1 fruit fly cellular context compared by ENCODE assay signal in genomic region chr3R:22133337-22134014, dm6.
TF ChIP-seq lines count a peak whose summit lies in the region.

SKIP (plus strand) TSS chr3R:22133830.

TF ChIP-seq in whole organism, embryonic, 481 proteins besides CTCF, POLR2A, EP300 and RAD21 (continued from another document and continues in another):
- TF ChIP-seq CG8388 (GFP tag; optimal IDR thresholded peaks at IDR 0.05; lab: Kevin White, UChicago) (peak; percentile 11), Opbp (GFP tag; IDR thresholded peaks at IDR 0.05; lab: Robert Waterston, UW; ENCODE audit: partially characterized antibody) (peak; percentile 65; the same call in 2 of the 3 replicates), CG11504 (tag; optimal IDR thresholded peaks at IDR 0.05; lab: Kevin White, UChicago) (peak; percentile 73), CG18262 (tag; optimal IDR thresholded peaks at IDR 0.05; lab: Kevin White, UChicago) (peak; percentile 14), CG13624 (GFP tag; optimal IDR thresholded peaks at IDR 0.05; lab: Kevin White, UChicago) (peak; percentile 55), Nf-YC (tag; optimal IDR thresholded peaks at IDR 0.05; lab: Kevin White, UChicago) (peak; percentile 43), ci (GFP tag; IDR thresholded peaks at IDR 0.05; lab: Robert Waterston, UW) (peak; percentile 45; the same call in 2 of the 3 replicates), pros (GFP tag; optimal IDR thresholded peaks at IDR 0.05; lab: Kevin White, UChicago) (no peak), CG32772 (GFP tag; IDR thresholded peaks at IDR 0.05; lab: Robert Waterston, UW) (no peak), chn (GFP tag; optimal IDR thresholded peaks at IDR 0.05; lab: Kevin White, UChicago) (peak; percentile 25), CG9797 (GFP tag; optimal IDR thresholded peaks at IDR 0.05; lab: Kevin White, UChicago) (peak; percentile 64), CG34224 (GFP tag; IDR thresholded peaks at IDR 0.05; lab: Robert Waterston, UW; ENCODE audit: partially characterized antibody) (peak; percentile 31; the same call in 2 of the 3 replicates), NFAT (GFP tag; IDR thresholded peaks at IDR 0.05; lab: Robert Waterston, UW) (peak; percentile 37; the same call in 1 of the 2 replicates), CG8281 (tag; optimal IDR thresholded peaks at IDR 0.05; lab: Kevin White, UChicago) (peak; percentile 4), CG5953 (GFP tag; IDR thresholded peaks at IDR 0.05; lab: Robert Waterston, UW) (peak; percentile 53; the same call in 1 of the 2 replicates), CG7745 (tag; optimal IDR thresholded peaks at IDR 0.05; lab: Kevin White, UChicago) (no peak), Eip74EF (GFP tag; optimal IDR thresholded peaks at IDR 0.05; lab: Kevin White, UChicago) (peak in 1 of 2 experiments; percentile 2), MTF-1 (GFP tag; optimal IDR thresholded peaks at IDR 0.05; lab: Kevin White, UChicago; ENCODE audit: borderline replicate concordance) (peak; percentile 29), gcm (GFP tag; optimal IDR thresholded peaks at IDR 0.05; lab: Kevin White, UChicago) (peak; percentile 9), Blimp-1 (GFP tag; optimal IDR thresholded peaks at IDR 0.05; lab: Kevin White, UChicago) (peak; percentile 20), Oli (tag; optimal IDR thresholded peaks at IDR 0.05; lab: Kevin White, UChicago) (no peak), CG17359 (tag; optimal IDR thresholded peaks at IDR 0.05; lab: Kevin White, UChicago) (peak; percentile 30), pum (GFP tag; optimal IDR thresholded peaks at IDR 0.05; lab: Kevin White, UChicago) (no peak), Dll (GFP tag; IDR thresholded peaks at IDR 0.05; lab: Robert Waterston, UW; ENCODE audit: partially characterized antibody) (no peak), onecut (GFP tag; IDR thresholded peaks at IDR 0.05; lab: Robert Waterston, UW) (peak; percentile 34; the same call in 1 of the 2 replicates), ttk (GFP tag; IDR thresholded peaks at IDR 0.05; lab: Robert Waterston, UW) (no peak), dysf (GFP tag; IDR thresholded peaks at IDR 0.05; lab: Robert Waterston, UW) (no peak), CG14860 (GFP tag; IDR thresholded peaks at IDR 0.05; lab: Robert Waterston, UW; ENCODE audit: partially characterized antibody) (peak; percentile 32; the same call in 1 of the 3 replicates), h (optimal IDR thresholded peaks at IDR 0.05; lab: Kevin White, UChicago) (no peak), CG3838 (GFP tag; optimal IDR thresholded peaks at IDR 0.05; lab: Kevin White, UChicago) (no peak), ERR (GFP tag; optimal IDR thresholded peaks at IDR 0.05; lab: Kevin White, UChicago) (peak; percentile 2), Bgb (GFP tag; IDR thresholded peaks at IDR 0.05; lab: Robert Waterston, UW; ENCODE audit: partially characterized antibody) (peak; percentile 67), Gug (GFP tag; IDR thresholded peaks at IDR 0.05; lab: Robert Waterston, UW) (peak; percentile 39; the same call in 1 of the 4 replicates), pnt (GFP tag; optimal IDR thresholded peaks at IDR 0.05; lab: Kevin White, UChicago) (no peak), stwl (tag; optimal IDR thresholded peaks at IDR 0.05; lab: Kevin White, UChicago) (peak; percentile 98), sens (GFP tag; lab: Kevin White, UChicago) (peak; percentile 89), vvl (GFP tag; IDR thresholded peaks at IDR 0.05; lab: Robert Waterston, UW) (peak; percentile 77), bowl (GFP tag; IDR thresholded peaks at IDR 0.05; lab: Robert Waterston, UW) (0 out of 2 replicates have a peak, but pooled peaks have one; percentile 11), p53 (GFP tag; optimal IDR thresholded peaks at IDR 0.05; lab: Kevin White, UChicago) (no peak), otp (GFP tag; IDR thresholded peaks at IDR 0.05; lab: Robert Waterston, UW) (peak; percentile 67; the same call in 2 of the 3 replicates), chif (GFP tag; optimal IDR thresholded peaks at IDR 0.05; lab: Kevin White, UChicago) (peak in 1 of 2 experiments; percentile 5), tna (GFP tag; IDR thresholded peaks at IDR 0.05; lab: Robert Waterston, UW; ENCODE audit: partially characterized antibody) (peak; percentile 59), Side (GFP tag; optimal IDR thresholded peaks at IDR 0.05; lab: Kevin White, UChicago) (peak; percentile 28), CG7271 (tag; optimal IDR thresholded peaks at IDR 0.05; lab: Kevin White, UChicago) (no peak), CG31441 (GFP tag; IDR thresholded peaks at IDR 0.05; lab: Robert Waterston, UW) (peak; percentile 19; the same call in 1 of the 2 replicates), CG5180 (GFP tag; optimal IDR thresholded peaks at IDR 0.05; lab: Kevin White, UChicago) (peak; percentile 100), CG6791 (GFP tag; IDR thresholded peaks at IDR 0.05; lab: Robert Waterston, UW; ENCODE audit: partially characterized antibody) (no peak), ranshi (GFP tag; IDR thresholded peaks at IDR 0.05; lab: Robert Waterston, UW) (no peak; the same call in 1 of the 2 replicates), MBD-R2 (GFP tag; IDR thresholded peaks at IDR 0.05; lab: Robert Waterston, UW) (no peak), BtbVII (GFP tag; optimal IDR thresholded peaks at IDR 0.05; lab: Kevin White, UChicago) (no peak), z (GFP tag; IDR thresholded peaks at IDR 0.05; lab: Robert Waterston, UW) (peak; percentile 46; the same call in 2 of the 3 replicates), hb (GFP tag; IDR thresholded peaks at IDR 0.05; lab: Robert Waterston, UW; ENCODE audit: partially characterized antibody) (peak; percentile 22; the same call in 1 of the 3 replicates), CG10267 (tag; optimal IDR thresholded peaks at IDR 0.05; lab: Kevin White, UChicago) (peak; percentile 14), CG12155 (GFP tag; optimal IDR thresholded peaks at IDR 0.05; lab: Kevin White, UChicago) (no peak), insv (GFP tag; optimal IDR thresholded peaks at IDR 0.05; lab: Kevin White, UChicago) (peak in 1 of 2 experiments; percentile 36), org-1 (GFP tag; optimal IDR thresholded peaks at IDR 0.05; lab: Kevin White, UChicago) (no peak), gfzf (GFP tag; optimal IDR thresholded peaks at IDR 0.05; lab: Kevin White, UChicago) (peak; percentile 80), CG10321 (GFP tag; IDR thresholded peaks at IDR 0.05; lab: Robert Waterston, UW) (peak; percentile 35; the same call in 1 of the 2 replicates), hth (optimal IDR thresholded peaks at IDR 0.05; lab: Kevin White, UChicago) (no peak), Adf1 (GFP tag; IDR thresholded peaks at IDR 0.05; lab: Robert Waterston, UW) (peak; percentile 30; the same call in 1 of the 2 replicates), CHES-1-like (GFP tag; optimal IDR thresholded peaks at IDR 0.05; lab: Kevin White, UChicago) (peak; percentile 29), caup (GFP tag; optimal IDR thresholded peaks at IDR 0.05; lab: Kevin White, UChicago; ENCODE audit: severe bottlenecking) (peak; percentile 76), NC2β (GFP tag; optimal IDR thresholded peaks at IDR 0.05; lab: Kevin White, UChicago) (peak; percentile 53), CG1603 (tag; optimal IDR thresholded peaks at IDR 0.05; lab: Kevin White, UChicago) (peak; percentile 47), CG1233 (GFP tag; optimal IDR thresholded peaks at IDR 0.05; lab: Kevin White, UChicago) (peak; percentile 27), bcd (GFP tag; optimal IDR thresholded peaks at IDR 0.05; lab: Kevin White, UChicago) (no peak), CG4282 (GFP tag; optimal IDR thresholded peaks at IDR 0.05; lab: Kevin White, UChicago) (no peak), repo (GFP tag; optimal IDR thresholded peaks at IDR 0.05; lab: Kevin White, UChicago) (peak; percentile 11), scrt (GFP tag; optimal IDR thresholded peaks at IDR 0.05; lab: Kevin White, UChicago) (peak; percentile 45), crol (GFP tag; IDR thresholded peaks at IDR 0.05; lab: Robert Waterston, UW) (no peak), Six4 (GFP tag; optimal IDR thresholded peaks at IDR 0.05; lab: Kevin White, UChicago) (peak; percentile 12), zf30C (GFP tag; optimal IDR thresholded peaks at IDR 0.05; lab: Kevin White, UChicago) (peak; percentile 35), nerfin-2 (GFP tag; IDR thresholded peaks at IDR 0.05; lab: Robert Waterston, UW; ENCODE audit: partially characterized antibody) (peak; percentile 52; the same call in 1 of the 2 replicates), lab (GFP tag; optimal IDR thresholded peaks at IDR 0.05; lab: Kevin White, UChicago) (peak; percentile 59), Fer3 (tag; optimal IDR thresholded peaks at IDR 0.05; lab: Kevin White, UChicago) (peak; percentile 13), slbo (GFP tag; IDR thresholded peaks at IDR 0.05; lab: Robert Waterston, UW) (0 out of 2 replicates have a peak, but pooled peaks have one; percentile 32), CG18011 (GFP tag; optimal IDR thresholded peaks at IDR 0.05; lab: Kevin White, UChicago) (no peak), ash1 (GFP tag; optimal IDR thresholded peaks at IDR 0.05; lab: Kevin White, UChicago) (peak; percentile 61), Med (GFP tag; lab: Kevin White, UChicago) (peak; percentile 94), fd64A (GFP tag; optimal IDR thresholded peaks at IDR 0.05; lab: Kevin White, UChicago) (peak; percentile 40), HLH4C (GFP tag; IDR thresholded peaks at IDR 0.05; lab: Robert Waterston, UW; ENCODE audit: partially characterized antibody) (peak; percentile 56), Rx (GFP tag; IDR thresholded peaks at IDR 0.05; lab: Robert Waterston, UW) (no peak), Stat92E (GFP tag; optimal IDR thresholded peaks at IDR 0.05; lab: Kevin White, UChicago) (peak in 1 of 3 experiments; percentile 61), eyg (GFP tag; optimal IDR thresholded peaks at IDR 0.05; lab: Kevin White, UChicago) (peak; percentile 8), Antp (GFP tag; optimal IDR thresholded peaks at IDR 0.05; lab: Kevin White, UChicago) (peak; percentile 25), CG1024 (GFP tag; IDR thresholded peaks at IDR 0.05; lab: Robert Waterston, UW) (peak; percentile 40; the same call in 1 of the 2 replicates), sob (GFP tag; IDR thresholded peaks at IDR 0.05; lab: Robert Waterston, UW) (peak; percentile 41; the same call in 1 of the 2 replicates), mirr (GFP tag; optimal IDR thresholded peaks at IDR 0.05; lab: Kevin White, UChicago) (peak; percentile 25), CG9876 (GFP tag; optimal IDR thresholded peaks at IDR 0.05; lab: Kevin White, UChicago) (no peak), CG17829 (tag; optimal IDR thresholded peaks at IDR 0.05; lab: Kevin White, UChicago) (peak; percentile 52), Dad (GFP tag; optimal IDR thresholded peaks at IDR 0.05; lab: Kevin White, UChicago) (peak; percentile 73), ato (GFP tag; IDR thresholded peaks at IDR 0.05; lab: Robert Waterston, UW; ENCODE audit: partially characterized antibody) (peak; percentile 59; the same call in 1 of the 2 replicates), CG7786 (GFP tag; optimal IDR thresholded peaks at IDR 0.05; lab: Kevin White, UChicago) (no peak), CG17328 (GFP tag; IDR thresholded peaks at IDR 0.05; lab: Robert Waterston, UW) (peak; percentile 49), Dp (GFP tag; optimal IDR thresholded peaks at IDR 0.05; lab: Kevin White, UChicago) (peak; percentile 51), CG13287 (GFP tag; IDR thresholded peaks at IDR 0.05; lab: Robert Waterston, UW; ENCODE audit: partially characterized antibody) (peak; percentile 60), PHDP (tag; optimal IDR thresholded peaks at IDR 0.05; lab: Kevin White, UChicago) (peak; percentile 23), Hr78 (GFP tag; optimal IDR thresholded peaks at IDR 0.05; lab: Kevin White, UChicago) (no peak), zfh1 (GFP tag; IDR thresholded peaks at IDR 0.05; lab: Robert Waterston, UW) (peak; percentile 36; the same call in 1 of the 3 replicates), E2f2 (GFP tag; IDR thresholded peaks at IDR 0.05; lab: Robert Waterston, UW) (peak; percentile 70), bab2 (GFP tag; optimal IDR thresholded peaks at IDR 0.05; lab: Kevin White, UChicago) (peak; percentile 8), Pdp1 (GFP tag; optimal IDR thresholded peaks at IDR 0.05; lab: Kevin White, UChicago) (peak in 1 of 2 experiments; percentile 30), CG11398 (GFP tag; optimal IDR thresholded peaks at IDR 0.05; lab: Kevin White, UChicago) (peak; percentile 36), amos (GFP tag; IDR thresholded peaks at IDR 0.05; lab: Robert Waterston, UW; ENCODE audit: partially characterized antibody) (peak; percentile 46), CG11560 (tag; IDR thresholded peaks at IDR 0.05; lab: Robert Waterston, UW) (no peak), CG13894 (tag; optimal IDR thresholded peaks at IDR 0.05; lab: Kevin White, UChicago) (no peak), CG7839 (tag; optimal IDR thresholded peaks at IDR 0.05; lab: Kevin White, UChicago) (peak; percentile 9), CG34422 (GFP tag; IDR thresholded peaks at IDR 0.05; lab: Robert Waterston, UW) (peak; percentile 89; the same call in 1 of the 3 replicates), pho (GFP tag; optimal IDR thresholded peaks at IDR 0.05; lab: Kevin White, UChicago) (peak; percentile 27), CG14441 (GFP tag; IDR thresholded peaks at IDR 0.05; lab: Robert Waterston, UW) (0 out of 2 replicates have a peak, but pooled peaks have one; percentile 15), BEAF-32 (GFP tag; optimal IDR thresholded peaks at IDR 0.05; lab: Kevin White, UChicago) (peak; percentile 9), Max (GFP tag; optimal IDR thresholded peaks at IDR 0.05; lab: Kevin White, UChicago) (peak; percentile 57), btn (GFP tag; optimal IDR thresholded peaks at IDR 0.05; lab: Kevin White, UChicago) (peak; percentile 11), CG9609 (GFP tag; optimal IDR thresholded peaks at IDR 0.05; lab: Kevin White, UChicago) (no peak), Meics (GFP tag; optimal IDR thresholded peaks at IDR 0.05; lab: Kevin White, UChicago) (peak; percentile 27), kni (GFP tag; optimal IDR thresholded peaks at IDR 0.05; lab: Kevin White, UChicago) (peak; percentile 49), Trl (optimal IDR thresholded peaks at IDR 0.05; lab: Kevin White, UChicago) (peak in 1 of 2 experiments; percentile 42), Trl (GFP tag; optimal IDR thresholded peaks at IDR 0.05; lab: Kevin White, UChicago) (peak; percentile 46), cato (GFP tag; optimal IDR thresholded peaks at IDR 0.05; lab: Kevin White, UChicago; ENCODE audit: borderline replicate concordance) (no peak), Dip3 (GFP tag; optimal IDR thresholded peaks at IDR 0.05; lab: Kevin White, UChicago) (no peak), Atf6 (GFP tag; IDR thresholded peaks at IDR 0.05; lab: Robert Waterston, UW) (no peak), CG18599 (GFP tag; optimal IDR thresholded peaks at IDR 0.05; lab: Kevin White, UChicago) (peak; percentile 39), CG2199 (GFP tag; IDR thresholded peaks at IDR 0.05; lab: Robert Waterston, UW) (peak; percentile 74; the same call in 2 of the 3 replicates), en (GFP tag; optimal IDR thresholded peaks at IDR 0.05; lab: Kevin White, UChicago) (no peak), zen (tag; optimal IDR thresholded peaks at IDR 0.05; lab: Kevin White, UChicago) (peak; percentile 19)
